Fruit fly (Drosophila melanogaster) whole organism, embryonic: ENCODE results near the gene qtc.

Source experiments
- Abd-B ChIP-seq: fragments of 200-800 bp; sonication (Bioruptor generic); optimal IDR thresholded peaks from 2 replicates; lab custom pipeline; 2018; ENCODE audit warnings: missing biosample characterization, mild to moderate bottlenecking, missing genetic modification characterization, moderate library complexity
- Ada2b ChIP-seq: fragments of 200-800 bp; sonication (Bioruptor generic); IDR thresholded peaks from 2 replicates; pipeline ENCODE4 v1.3.6; 2022; ENCODE audit warnings: missing biosample characterization, missing genetic modification characterization
- CG10543 ChIP-seq: fragments of 200-800 bp; sonication (Bioruptor generic); optimal IDR thresholded peaks from 3 replicates; lab custom pipeline; 2017; ENCODE audit warnings: missing biosample characterization, mild to moderate bottlenecking, missing genetic modification characterization, moderate library complexity
- CG10959 ChIP-seq: fragments of 200-800 bp; sonication (Bioruptor generic); IDR thresholded peaks from 2 replicates; pipeline ENCODE4 v1.3.6; 2022; ENCODE audit warnings: missing biosample characterization, missing genetic modification characterization
- CG11398 ChIP-seq: fragments of 200-800 bp; sonication (Bioruptor generic); optimal IDR thresholded peaks from 2 replicates; lab custom pipeline; 2016; ENCODE audit warnings: missing biosample characterization, missing genetic modification characterization
- CG11723 ChIP-seq: fragments of 200-800 bp; sonication (Bioruptor generic); optimal IDR thresholded peaks from 2 replicates; lab custom pipeline; 2017; ENCODE audit warnings: missing biosample characterization, mild to moderate bottlenecking, missing genetic modification characterization
- CG12071 ChIP-seq: fragments of 200-800 bp; sonication (Bioruptor generic); optimal IDR thresholded peaks from 3 replicates; lab custom pipeline; 2018; ENCODE audit warnings: missing biosample characterization, mild to moderate bottlenecking, missing genetic modification characterization
- CG12104 ChIP-seq: fragments of 200-800 bp; sonication (Bioruptor generic); optimal IDR thresholded peaks from 3 replicates; lab custom pipeline; 2016; ENCODE audit warnings: missing biosample characterization, missing genetic modification characterization
- CG12219 ChIP-seq: fragments of 200-800 bp; sonication (Bioruptor generic); optimal IDR thresholded peaks from 3 replicates; lab custom pipeline; 2018; ENCODE audit warnings: missing biosample characterization, mild to moderate bottlenecking, missing genetic modification characterization
- CG1233 ChIP-seq: fragments of 200-800 bp; sonication (Bioruptor generic); optimal IDR thresholded peaks from 4 replicates; lab custom pipeline; 2018; ENCODE audit warnings: missing biosample characterization, mild to moderate bottlenecking, missing genetic modification characterization
- CG13123 ChIP-seq: fragments of 200-800 bp; sonication (Bioruptor generic); optimal IDR thresholded peaks from 2 replicates; lab custom pipeline; 2016; ENCODE audit warnings: missing biosample characterization, missing genetic modification characterization
- CG14014 ChIP-seq: fragments of 200-800 bp; sonication (Bioruptor generic); IDR thresholded peaks from 2 replicates; pipeline ENCODE4 v1.3.6; 2022; ENCODE audit warnings: missing biosample characterization, missing genetic modification characterization
- CG14050 ChIP-seq: fragments of 200-800 bp; sonication (Bioruptor generic); IDR thresholded peaks from 3 replicates; pipeline ENCODE4 v1.3.6; 2022; ENCODE audit warnings: missing biosample characterization, missing genetic modification characterization
- CG15269 ChIP-seq: fragments of 200-800 bp; sonication (Bioruptor generic); optimal IDR thresholded peaks from 2 replicates; lab custom pipeline; 2018; ENCODE audit warnings: missing biosample characterization, mild to moderate bottlenecking, missing genetic modification characterization, moderate library complexity
- CG15696 ChIP-seq: fragments of 200-800 bp; sonication (Bioruptor generic); optimal IDR thresholded peaks from 2 replicates; lab custom pipeline; 2019; ENCODE audit warnings: missing biosample characterization, mild to moderate bottlenecking, missing genetic modification characterization, moderate library complexity
- CG16813 ChIP-seq: fragments of 200-800 bp; sonication (Bioruptor generic); IDR thresholded peaks from 3 replicates; pipeline ENCODE4 v1.3.6; 2022; ENCODE audit warnings: missing biosample characterization, missing genetic modification characterization; ENCODE audit not compliant: partially characterized antibody
- CG17359 ChIP-seq: fragments of 200-800 bp; sonication (Bioruptor generic); optimal IDR thresholded peaks from 3 replicates; lab custom pipeline; 2018; ENCODE audit warnings: missing biosample characterization, mild to moderate bottlenecking, missing genetic modification characterization, moderate library complexity
- CG18764 ChIP-seq: fragments of 200-800 bp; sonication (Bioruptor generic); optimal IDR thresholded peaks from 3 replicates; lab custom pipeline; 2016; ENCODE audit warnings: missing biosample characterization, missing genetic modification characterization
- CG43689 ChIP-seq: fragments of 200-800 bp; sonication (Bioruptor generic); IDR thresholded peaks from 2 replicates; pipeline ENCODE4 v1.3.6; 2022; ENCODE audit warnings: missing biosample characterization, missing genetic modification characterization
- CG4424 ChIP-seq: fragments of 200-800 bp; sonication (Bioruptor generic); optimal IDR thresholded peaks from 3 replicates; lab custom pipeline; 2016; ENCODE audit warnings: missing biosample characterization, missing genetic modification characterization
- CG7372 ChIP-seq: fragments of 200-800 bp; sonication (Bioruptor generic); IDR thresholded peaks from 2 replicates; pipeline ENCODE4 v1.3.6; 2022; ENCODE audit warnings: missing biosample characterization, missing genetic modification characterization
- CG7556 ChIP-seq: fragments of 200-800 bp; sonication (Bioruptor generic); optimal IDR thresholded peaks from 2 replicates; lab custom pipeline; 2017; ENCODE audit warnings: missing biosample characterization, mild to moderate bottlenecking, missing genetic modification characterization
- CG7963 ChIP-seq: fragments of 200-800 bp; sonication (Bioruptor generic); IDR thresholded peaks from 3 replicates; pipeline ENCODE4 v1.3.6; 2022; ENCODE audit warnings: missing biosample characterization, missing genetic modification characterization; ENCODE audit not compliant: partially characterized antibody
- CG8924 ChIP-seq: fragments of 200-800 bp; optimal IDR thresholded peaks from 3 replicates; lab custom pipeline; 2019; ENCODE audit warnings: missing biosample characterization, mild to moderate bottlenecking, missing genetic modification characterization, moderate library complexity
- CHES-1-like ChIP-seq: fragments of 200-800 bp; sonication (Bioruptor generic); optimal IDR thresholded peaks from 2 replicates; lab custom pipeline; 2016; ENCODE audit warnings: missing biosample characterization, missing genetic modification characterization
- D ChIP-seq, 2 experiments: fragments of 200-800 bp in 1 of 2; fragments of >200 bp in 1 of 2; sonication (Bioruptor generic) in 1 of 2; optimal IDR thresholded peaks; 2 replicates in 1 of 2; 3 replicates in 1 of 2; lab custom pipeline; 2017; ENCODE audit warnings: mild to moderate bottlenecking in 1 of 2, missing biosample characterization in 1 of 2, missing genetic modification characterization in 1 of 2, missing genetic modification reagents in 1 of 2
- Dip3 ChIP-seq: fragments of 200-800 bp; sonication (Bioruptor generic); optimal IDR thresholded peaks from 3 replicates; lab custom pipeline; 2016; ENCODE audit warnings: missing biosample characterization, missing genetic modification characterization
- E2f2 ChIP-seq: fragments of 200-800 bp; sonication (Bioruptor generic); IDR thresholded peaks from 2 replicates; pipeline ENCODE4 v1.3.6; 2022; ENCODE audit warnings: missing biosample characterization, missing genetic modification characterization
- Fer3 ChIP-seq: fragments of 200-800 bp; sonication (Bioruptor generic); optimal IDR thresholded peaks from 2 replicates; lab custom pipeline; 2018; ENCODE audit warnings: missing biosample characterization, mild to moderate bottlenecking, missing genetic modification characterization, moderate library complexity
- Hr3 ChIP-seq: fragments of 200-800 bp; sonication (Bioruptor generic); optimal IDR thresholded peaks from 3 replicates; lab custom pipeline; 2016; ENCODE audit warnings: missing biosample characterization, missing genetic modification characterization
- MBD-R2 ChIP-seq: fragments of 200-800 bp; sonication (Bioruptor generic); IDR thresholded peaks from 2 replicates; pipeline ENCODE4 v1.3.6; 2022; ENCODE audit warnings: missing biosample characterization, missing genetic modification characterization
- Nf-YA ChIP-seq: fragments of 200-800 bp; sonication (Bioruptor generic); IDR thresholded peaks from 2 replicates; pipeline ENCODE4 v1.3.6; 2022; ENCODE audit warnings: missing biosample characterization, missing genetic modification characterization
- Nf-YB ChIP-seq: fragments of 200-800 bp; sonication (Bioruptor generic); optimal IDR thresholded peaks from 3 replicates; lab custom pipeline; 2019; ENCODE audit warnings: missing biosample characterization, mild to moderate bottlenecking, missing genetic modification characterization, moderate library complexity
- Side ChIP-seq: fragments of 200-800 bp; sonication (Bioruptor generic); optimal IDR thresholded peaks from 2 replicates; lab custom pipeline; 2016; ENCODE audit warnings: missing biosample characterization, missing genetic modification characterization
- Sry-δ ChIP-seq: fragments of 200-800 bp; sonication (Bioruptor generic); optimal IDR thresholded peaks from 2 replicates; lab custom pipeline; 2016; ENCODE audit warnings: missing biosample characterization, missing genetic modification characterization
- Trl ChIP-seq, 3 experiments: fragments of >200 bp in 2 of 3; fragments of 200-800 bp in 1 of 3; sonication (Bioruptor generic) in 1 of 3; optimal IDR thresholded peaks; 2 replicates in 1 of 3; 3 replicates in 2 of 3; lab custom pipeline; 2016 to 2017; ENCODE audit warnings: missing biosample characterization in 1 of 3, missing genetic modification characterization in 1 of 3
- Xbp1 ChIP-seq: fragments of 200-800 bp; sonication (Bioruptor generic); optimal IDR thresholded peaks from 3 replicates; lab custom pipeline; 2016; ENCODE audit warnings: missing biosample characterization, mild to moderate bottlenecking, missing genetic modification characterization
- al ChIP-seq: fragments of 200-800 bp; sonication (Bioruptor generic); IDR thresholded peaks from 2 replicates; pipeline ENCODE4 v1.3.6; 2022; ENCODE audit warnings: missing biosample characterization, missing genetic modification characterization
- bsh ChIP-seq, 2 experiments: fragments of 200-800 bp; sonication (Bioruptor generic); optimal IDR thresholded peaks; 2 replicates each; lab custom pipeline; 2017 to 2018; ENCODE audit warnings: mild to moderate bottlenecking in 2 of 2, missing biosample characterization in 2 of 2, missing genetic modification characterization in 2 of 2, moderate library complexity in 1 of 2
- crc ChIP-seq: fragments of 200-800 bp; sonication (Bioruptor generic); optimal IDR thresholded peaks from 2 replicates; lab custom pipeline; 2016; ENCODE audit warnings: missing biosample characterization, missing genetic modification characterization
- dan ChIP-seq: fragments of 200-800 bp; sonication (Bioruptor generic); IDR thresholded peaks from 2 replicates; pipeline ENCODE4 v1.3.6; 2022; ENCODE audit warnings: missing biosample characterization, missing genetic modification characterization
- disco-r ChIP-seq: fragments of 200-800 bp; sonication (Bioruptor generic); optimal IDR thresholded peaks from 2 replicates; lab custom pipeline; 2016; ENCODE audit warnings: missing biosample characterization, missing genetic modification characterization
- gcm ChIP-seq: fragments of 200-800 bp; sonication (Bioruptor generic); optimal IDR thresholded peaks from 2 replicates; lab custom pipeline; 2019; ENCODE audit warnings: missing biosample characterization, mild to moderate bottlenecking, missing genetic modification characterization, moderate library complexity
- maf-S ChIP-seq: fragments of 200-800 bp; sonication (Bioruptor generic); optimal IDR thresholded peaks from 2 replicates; lab custom pipeline; 2016; ENCODE audit warnings: missing biosample characterization, missing genetic modification characterization
- mam ChIP-seq: fragments of 200-800 bp; sonication (Bioruptor generic); optimal IDR thresholded peaks from 3 replicates; lab custom pipeline; 2016; ENCODE audit warnings: missing biosample characterization, missing genetic modification characterization
- scrt ChIP-seq: fragments of 200-800 bp; sonication (Bioruptor generic); optimal IDR thresholded peaks from 2 replicates; lab custom pipeline; 2018; ENCODE audit warnings: missing biosample characterization, mild to moderate bottlenecking, missing genetic modification characterization, moderate library complexity
- ssp ChIP-seq: fragments of 200-800 bp; sonication (Bioruptor generic); IDR thresholded peaks from 2 replicates; pipeline ENCODE4 v1.3.6; 2022; ENCODE audit warnings: missing biosample characterization, missing genetic modification characterization
- tll ChIP-seq, 2 experiments: fragments of 200-800 bp in 1 of 2; fragments of >200 bp in 1 of 2; sonication (Bioruptor generic) in 1 of 2; optimal IDR thresholded peaks; 2 replicates each; lab custom pipeline; 2017 to 2019; ENCODE audit warnings: missing biosample characterization in 2 of 2, missing genetic modification characterization in 2 of 2, mild to moderate bottlenecking in 1 of 2, moderate library complexity in 1 of 2
- vfl ChIP-seq: fragments of 200-800 bp; sonication (Bioruptor generic); optimal IDR thresholded peaks from 2 replicates; lab custom pipeline; 2016; ENCODE audit warnings: missing biosample characterization, missing genetic modification characterization

The qtc gene

dm6 chr2L:5060952-5061478 is 400 bp downstream of the qtc start (continued):
- TF ChIP-seq CG13123 (GFP tag; lab: Kevin White, UChicago) (peak; percentile 43), vfl (no peak), Sry-δ (GFP tag; lab: Kevin White, UChicago) (peak; percentile 27), CG11398 (GFP tag; lab: Kevin White, UChicago) (peak; percentile 62), scrt (GFP tag; lab: Kevin White, UChicago) (peak; percentile 67), CG7556 (GFP tag; lab: Kevin White, UChicago) (peak; percentile 75), Abd-B (GFP tag; lab: Kevin White, UChicago) (peak; percentile 51), CG14014 (GFP tag; lab: Robert Waterston, UW) (peak; percentile 87), mam (peak; percentile 88), CG17359 (tag; lab: Kevin White, UChicago) (peak; percentile 67), CG11723 (GFP tag; lab: Kevin White, UChicago) (no peak), gcm (GFP tag; lab: Kevin White, UChicago) (peak; percentile 34), CG15269 (tag; lab: Kevin White, UChicago) (peak; percentile 63), Nf-YA (no peak), al (GFP tag; lab: Robert Waterston, UW) (no peak; the same call in 1 of the 2 replicates), CG18764 (GFP tag; lab: Kevin White, UChicago) (peak; percentile 11), CG15696 (tag; lab: Kevin White, UChicago) (no peak), CG12071 (peak; percentile 65), CHES-1-like (GFP tag; lab: Kevin White, UChicago) (peak; percentile 67), Dip3 (GFP tag; lab: Kevin White, UChicago) (peak; percentile 77), tll (GFP tag; optimal IDR thresholded peaks at IDR 0.05; lab: Kevin White, UChicago) (no peak), E2f2 (GFP tag; lab: Robert Waterston, UW) (peak; percentile 47; the same call in 1 of the 2 replicates), Nf-YB (GFP tag; lab: Kevin White, UChicago) (peak; percentile 42), CG12104 (GFP tag; lab: Kevin White, UChicago) (peak; percentile 51), dan (GFP tag; lab: Robert Waterston, UW) (no peak), disco-r (GFP tag; lab: Kevin White, UChicago) (peak; percentile 61), CG7372 (GFP tag; lab: Robert Waterston, UW) (no peak; the same call in 1 of the 2 replicates), CG4424 (GFP tag; lab: Kevin White, UChicago) (peak; percentile 32), ssp (peak; percentile 36; the same call in 1 of the 2 replicates), Ada2b (peak; percentile 66), Hr3 (peak; percentile 44), MBD-R2 (peak; percentile 47; the same call in 1 of the 2 replicates), Trl (optimal IDR thresholded peaks at IDR 0.05; lab: Kevin White, UChicago) (no peak), Trl (GFP tag; optimal IDR thresholded peaks at IDR 0.05; lab: Kevin White, UChicago) (peak; percentile 77), CG43689 (GFP tag; lab: Robert Waterston, UW) (0 out of 2 replicates have a peak, but pooled peaks have one; percentile 36), CG8924 (tag; lab: Kevin White, UChicago) (peak; percentile 63), maf-S (GFP tag; lab: Kevin White, UChicago) (peak; percentile 71), CG16813 (GFP tag; lab: Robert Waterston, UW) (no peak), D (optimal IDR thresholded peaks at IDR 0.05; lab: Kevin White, UChicago) (no peak), D (GFP tag; optimal IDR thresholded peaks at IDR 0.05; lab: Kevin White, UChicago) (peak; percentile 32), Xbp1 (GFP tag; lab: Kevin White, UChicago) (peak; percentile 36), CG10959 (GFP tag; lab: Robert Waterston, UW) (no peak), CG10543 (peak; percentile 73), Fer3 (tag; lab: Kevin White, UChicago) (peak; percentile 67), bsh (GFP tag; optimal IDR thresholded peaks at IDR 0.05; lab: Kevin White, UChicago) (peak in 1 of 2 experiments; percentile 42), Side (peak; percentile 84), CG7963 (GFP tag; lab: Robert Waterston, UW) (no peak), CG14050 (GFP tag; lab: Robert Waterston, UW) (0 out of 3 replicates have a peak, but pooled peaks have one; percentile 27), crc (peak; percentile 83), CG1233 (GFP tag; lab: Kevin White, UChicago) (peak; percentile 52), CG12219 (GFP tag; lab: Kevin White, UChicago) (peak; percentile 52)
